Fruit fly (Drosophila melanogaster): Measurements from ENCODE around the gene tgo.

The tgo gene

dm6 chr3R:9038652-9039051 lies 18.8 kb upstream of the tgo start, which contains the start of gene hyx (continued):
- peak; percentile 56 for TF ChIP-seq CG8924 (tag; optimal IDR thresholded peaks at IDR 0.05)
- TF ChIP-seq HmgD (GFP tag; optimal IDR thresholded peaks at IDR 0.05), result no peak
- peak; percentile 7 for TF ChIP-seq fd102C (GFP tag; optimal IDR thresholded peaks at IDR 0.05)
- TF ChIP-seq crp (GFP tag; optimal IDR thresholded peaks at IDR 0.05), result peak; percentile 69 to 95
- peak; percentile 73 for TF ChIP-seq lilli (GFP tag; optimal IDR thresholded peaks at IDR 0.05)
- TF ChIP-seq da (GFP tag; optimal IDR thresholded peaks at IDR 0.05), result no peak
- TF ChIP-seq CG15011 (GFP tag; optimal IDR thresholded peaks at IDR 0.05), result no peak
- TF ChIP-seq Meics (GFP tag; optimal IDR thresholded peaks at IDR 0.05), result peak; percentile 36
- TF ChIP-seq trem (tag; optimal IDR thresholded peaks at IDR 0.05), result peak; percentile 3
- TF ChIP-seq CG12155 (GFP tag; optimal IDR thresholded peaks at IDR 0.05), result peak; percentile 87
- no peak for TF ChIP-seq Mrtf (GFP tag; IDR thresholded peaks at IDR 0.05)
- no peak for TF ChIP-seq D (optimal IDR thresholded peaks at IDR 0.05)
- TF ChIP-seq D (GFP tag; optimal IDR thresholded peaks at IDR 0.05), result no peak
- peak; percentile 47 for TF ChIP-seq Xbp1 (GFP tag; optimal IDR thresholded peaks at IDR 0.05)
- no peak for TF ChIP-seq cato (GFP tag; optimal IDR thresholded peaks at IDR 0.05; ENCODE audit: borderline replicate concordance)
- no peak for TF ChIP-seq CG15479 (GFP tag; optimal IDR thresholded peaks at IDR 0.05)
- TF ChIP-seq CG2116 (GFP tag; optimal IDR thresholded peaks at IDR 0.05), result no peak
- TF ChIP-seq unc-4 (GFP tag; IDR thresholded peaks at IDR 0.05; ENCODE audit: partially characterized antibody), result peak; percentile 91
- TF ChIP-seq onecut (GFP tag; IDR thresholded peaks at IDR 0.05), result no peak
- TF ChIP-seq eve (GFP tag; optimal IDR thresholded peaks at IDR 0.05), result no peak
- no peak for TF ChIP-seq CG4360 (GFP tag; IDR thresholded peaks at IDR 0.05)

DNA sequence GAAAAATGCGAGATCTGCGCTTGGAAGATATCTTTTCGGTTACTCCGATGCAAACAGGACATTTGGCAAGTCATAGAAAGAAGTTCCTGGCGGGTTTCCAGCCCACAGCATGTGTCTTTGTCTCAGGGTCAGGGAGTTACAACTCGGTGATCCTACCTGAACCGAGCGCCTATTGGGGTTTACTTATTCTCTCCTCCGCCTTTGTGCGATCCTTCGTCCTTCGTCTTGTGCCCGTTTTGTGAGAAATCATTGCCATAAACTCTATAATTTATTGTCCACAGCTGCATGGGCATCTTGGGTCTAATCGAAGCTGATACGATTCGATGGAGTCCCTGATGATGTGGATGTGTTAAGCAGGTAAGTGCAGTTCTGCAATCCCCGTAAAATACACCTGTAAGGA lies 18.1 kb upstream of the tgo start:
- TF ChIP-seq CG2199 (GFP tag; IDR thresholded peaks at IDR 0.05) (0 out of 3 replicates have a peak, but pooled peaks have one; percentile 14), Dip3 (GFP tag; optimal IDR thresholded peaks at IDR 0.05) (no peak), prd (optimal IDR thresholded peaks at IDR 0.05) (no peak), prd (GFP tag; IDR thresholded peaks at IDR 0.05) (no peak), ac (GFP tag; optimal IDR thresholded peaks at IDR 0.05) (peak; percentile 50), br (optimal IDR thresholded peaks at IDR 0.05) (no peak), pros (GFP tag; optimal IDR thresholded peaks at IDR 0.05) (peak; percentile 93), kni (GFP tag; optimal IDR thresholded peaks at IDR 0.05) (peak; percentile 2), tll (GFP tag; optimal IDR thresholded peaks at IDR 0.05) (peak in 1 of 2 experiments; percentile 27), ken (GFP tag; IDR thresholded peaks at IDR 0.05) (no peak)

DNA sequence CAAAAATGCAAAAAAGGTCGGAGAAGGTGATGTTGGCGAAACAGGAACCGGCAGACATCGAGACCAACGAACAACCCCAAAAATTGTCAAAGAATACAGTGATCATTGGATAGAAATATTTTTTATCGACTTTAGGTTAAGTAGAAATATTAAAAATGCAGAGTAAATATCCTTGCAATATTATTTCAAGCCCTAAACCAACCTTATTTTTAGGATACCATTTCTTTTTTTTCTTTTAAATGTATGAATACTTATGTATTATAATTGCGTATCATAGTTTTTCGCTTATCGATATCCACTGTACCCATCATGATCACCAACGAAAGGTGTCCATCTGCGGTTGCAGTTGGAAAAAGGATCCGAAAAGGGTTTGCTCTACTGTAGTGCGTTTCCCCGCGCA lies 15.4 kb upstream of the tgo start:
- TF ChIP-seq tgo (GFP tag; IDR thresholded peaks at IDR 0.05) (no peak), CG15696 (tag; optimal IDR thresholded peaks at IDR 0.05) (peak; percentile 56), gsb-n (tag; optimal IDR thresholded peaks at IDR 0.05) (no peak), phol (tag; optimal IDR thresholded peaks at IDR 0.05) (peak; percentile 4), CG12391 (tag; optimal IDR thresholded peaks at IDR 0.05) (peak; percentile 15), ci (GFP tag; IDR thresholded peaks at IDR 0.05) (no peak), CG2889 (GFP tag; IDR thresholded peaks at IDR 0.05) (no peak), Sin3A (optimal IDR thresholded peaks at IDR 0.05) (no peak), ase (GFP tag; IDR thresholded peaks at IDR 0.05) (no peak), row (GFP tag; IDR thresholded peaks at IDR 0.05) (peak; percentile 42; the same call in 1 of the 3 replicates), crol (GFP tag; IDR thresholded peaks at IDR 0.05) (peak; percentile 41; the same call in 1 of the 2 replicates), CG13296 (GFP tag; optimal IDR thresholded peaks at IDR 0.05) (no peak), luna (GFP tag; optimal IDR thresholded peaks at IDR 0.05) (no peak), prd (optimal IDR thresholded peaks at IDR 0.05) (no peak), prd (GFP tag; IDR thresholded peaks at IDR 0.05) (peak; percentile 32; the same call in 1 of the 3 replicates), CG4404 (GFP tag; IDR thresholded peaks at IDR 0.05) (no peak), Kr (GFP tag; optimal IDR thresholded peaks at IDR 0.05) (peak; percentile 2), CG2712 (tag; optimal IDR thresholded peaks at IDR 0.05) (peak; percentile 18), CG7271 (tag; optimal IDR thresholded peaks at IDR 0.05) (no peak), CG5180 (GFP tag; optimal IDR thresholded peaks at IDR 0.05) (no peak), pros (GFP tag; optimal IDR thresholded peaks at IDR 0.05) (peak; percentile 50), CG31388 (GFP tag; optimal IDR thresholded peaks at IDR 0.05) (no peak), CG10979 (tag; optimal IDR thresholded peaks at IDR 0.05) (peak; percentile 27)

Measured in whole organism, embryonic.